Worm (Caenorhabditis elegans): Measurements from ENCODE around the gene mif-4.

DNA sequence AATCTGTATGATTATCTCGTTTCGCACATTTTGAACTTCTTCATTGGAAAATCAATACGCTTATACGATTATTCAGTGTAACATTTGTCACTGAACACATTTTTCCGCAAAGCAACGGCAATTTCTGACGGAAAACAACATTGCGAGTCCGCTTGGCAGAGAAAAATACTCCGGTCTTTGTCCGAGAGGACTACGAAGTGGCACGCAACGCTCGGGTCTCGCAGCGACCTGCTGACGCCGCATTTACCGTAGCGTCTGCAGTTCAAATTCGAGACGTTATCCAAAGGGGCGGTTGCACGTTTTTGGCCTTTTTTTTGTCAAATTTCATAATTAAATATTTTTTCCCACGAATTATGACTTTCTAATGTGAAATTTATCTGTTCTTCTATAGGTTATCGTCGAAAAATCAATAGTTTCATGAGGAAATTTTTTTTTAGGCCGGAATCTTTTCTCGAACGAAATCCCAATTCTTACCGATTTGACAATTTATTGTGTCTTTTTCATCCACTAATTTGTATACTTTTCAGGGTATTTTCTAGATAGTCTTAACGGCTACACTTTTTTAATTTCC is 12.1 kb downstream of the mif-4 start, which contains the start of gene sqd-1:
- peak; percentile 95 for TF ChIP-seq F13H6.1 (tag; optimal IDR thresholded peaks at IDR 0.05)
- peak; percentile 78 for TF ChIP-seq zag-1 (tag; optimal IDR thresholded peaks at IDR 0.05)
- TF ChIP-seq ceh-82 (tag; optimal IDR thresholded peaks at IDR 0.05) = peak; percentile 91

Measured in whole organism, L2 larva.